Worm (Caenorhabditis elegans) whole organism, mixed stage, embryonic: Measurements from ENCODE around the gene Y39B6A.43.

Experiments used
- M03D4.4 ChIP-seq: sonication (generic microtip); optimal IDR thresholded peaks from 2 replicates; lab custom pipeline; 2017; ENCODE audit warnings: mild to moderate bottlenecking, missing genetic modification characterization, missing compliant biosample characterization
- blmp-1 ChIP-seq: fragments of 150-350 bp; optimal IDR thresholded peaks from 2 replicates; lab custom pipeline; 2014; ENCODE audit warnings: missing biosample characterization, missing genetic modification characterization
- ceh-39 ChIP-seq: fragments of 150-350 bp; optimal IDR thresholded peaks from 2 replicates; lab custom pipeline; 2014; ENCODE audit warnings: missing biosample characterization, missing genetic modification characterization
- ceh-43 ChIP-seq: fragments of 200-800 bp; sonication (Bioruptor generic); optimal IDR thresholded peaks from 2 replicates; lab custom pipeline; 2018; ENCODE audit warnings: mild to moderate bottlenecking, missing genetic modification characterization, moderate library complexity, missing compliant biosample characterization
- ceh-83 ChIP-seq: fragments of 200-800 bp; sonication (Bioruptor generic); optimal IDR thresholded peaks from 2 replicates; lab custom pipeline; 2018; ENCODE audit warnings: mild to moderate bottlenecking, missing genetic modification characterization, missing compliant biosample characterization
- ces-1 ChIP-seq: fragments of 150-350 bp; optimal IDR thresholded peaks from 2 replicates; lab custom pipeline; 2014; ENCODE audit warnings: missing biosample characterization, missing genetic modification reagents, missing genetic modification characterization
- cnd-1 ChIP-seq: fragments of 200-800 bp; sonication (Bioruptor generic); optimal IDR thresholded peaks from 2 replicates; lab custom pipeline; 2018; ENCODE audit warnings: mild to moderate bottlenecking, missing genetic modification characterization, missing compliant biosample characterization
- elt-1 ChIP-seq: sonication (generic microtip); optimal IDR thresholded peaks from 2 replicates; lab custom pipeline; 2017; ENCODE audit warnings: missing genetic modification characterization, mild to moderate bottlenecking, missing compliant biosample characterization, antibody characterized with exemption, moderate library complexity, borderline replicate concordance; ENCODE audit not compliant: insufficient read depth
- elt-3 ChIP-seq: fragments of 150-350 bp; optimal IDR thresholded peaks from 2 replicates; lab custom pipeline; 2014; ENCODE audit warnings: missing biosample characterization, missing genetic modification characterization
- flh-1 ChIP-seq: fragments of 200-800 bp; sonication (Bioruptor generic); optimal IDR thresholded peaks from 2 replicates; lab custom pipeline; 2018; ENCODE audit warnings: mild to moderate bottlenecking, missing genetic modification characterization, moderate library complexity, missing compliant biosample characterization
- ham-2 ChIP-seq: fragments of 200-800 bp; sonication (Bioruptor generic); optimal IDR thresholded peaks from 2 replicates; lab custom pipeline; 2018; ENCODE audit warnings: mild to moderate bottlenecking, missing genetic modification characterization, missing compliant biosample characterization
- hlh-1 ChIP-seq: fragments of 150-350 bp; optimal IDR thresholded peaks from 2 replicates; lab custom pipeline; 2014; ENCODE audit warnings: missing biosample characterization, missing genetic modification reagents, missing genetic modification characterization
- lin-13 ChIP-seq: fragments of 150-350 bp; optimal IDR thresholded peaks from 2 replicates; lab custom pipeline; 2014; ENCODE audit warnings: missing biosample characterization, missing genetic modification characterization
- lin-32 ChIP-seq: fragments of 200-800 bp; sonication (Bioruptor generic); optimal IDR thresholded peaks from 2 replicates; lab custom pipeline; 2018; ENCODE audit warnings: mild to moderate bottlenecking, missing genetic modification characterization, missing compliant biosample characterization
- lsy-2 ChIP-seq: fragments of 150-350 bp; optimal IDR thresholded peaks from 2 replicates; lab custom pipeline; 2014; ENCODE audit warnings: missing biosample characterization, missing genetic modification characterization
- mab-5 ChIP-seq: fragments of 150-350 bp; optimal IDR thresholded peaks from 2 replicates; lab custom pipeline; 2014; ENCODE audit warnings: missing biosample characterization, missing genetic modification characterization
- nhr-12 ChIP-seq: fragments of 150-350 bp; optimal IDR thresholded peaks from 2 replicates; lab custom pipeline; 2014; ENCODE audit warnings: missing biosample characterization, missing genetic modification characterization
- nhr-2 ChIP-seq: fragments of 150-350 bp; optimal IDR thresholded peaks from 2 replicates; lab custom pipeline; 2014; ENCODE audit warnings: missing biosample characterization, missing genetic modification characterization
- nhr-237 ChIP-seq: fragments of 150-350 bp; optimal IDR thresholded peaks from 2 replicates; lab custom pipeline; 2014; ENCODE audit warnings: missing biosample characterization, missing genetic modification characterization
- nhr-76 ChIP-seq: sonication (generic microtip); optimal IDR thresholded peaks from 2 replicates; lab custom pipeline; 2017; ENCODE audit warnings: missing biosample characterization, missing genetic modification characterization
- pha-4 ChIP-seq: fragments of 150-350 bp; optimal IDR thresholded peaks from 2 replicates; lab custom pipeline; 2018; ENCODE audit warnings: missing biosample characterization, missing genetic modification reagents, missing genetic modification characterization
- sem-2 ChIP-seq: fragments of 200-800 bp; sonication (Bioruptor generic); optimal IDR thresholded peaks from 2 replicates; lab custom pipeline; 2018; ENCODE audit warnings: mild to moderate bottlenecking, missing genetic modification characterization, missing compliant biosample characterization
- snpc-4 ChIP-seq: fragments of 150-350 bp; optimal IDR thresholded peaks from 2 replicates; lab custom pipeline; 2014; ENCODE audit warnings: missing biosample characterization, missing genetic modification characterization
- tbx-8 ChIP-seq: fragments of 200-800 bp; sonication (Bioruptor generic); optimal IDR thresholded peaks from 2 replicates; lab custom pipeline; 2018; ENCODE audit warnings: mild to moderate bottlenecking, missing genetic modification characterization, moderate library complexity, missing compliant biosample characterization
- unc-120 ChIP-seq: sonication (generic microtip); optimal IDR thresholded peaks from 2 replicates; lab custom pipeline; 2017; ENCODE audit warnings: missing genetic modification characterization, missing compliant biosample characterization; ENCODE audit not compliant: poor library complexity, severe bottlenecking
- unc-39 ChIP-seq: fragments of 150-350 bp; optimal IDR thresholded peaks from 2 replicates; lab custom pipeline; 2014; ENCODE audit warnings: missing biosample characterization, missing genetic modification characterization
- unc-62 ChIP-seq: fragments of 150-350 bp; optimal IDR thresholded peaks from 2 replicates; lab custom pipeline; 2014; ENCODE audit warnings: missing biosample characterization, missing genetic modification reagents, missing genetic modification characterization
- zip-8 ChIP-seq: fragments of 150-350 bp; optimal IDR thresholded peaks from 2 replicates; lab custom pipeline; 2014; ENCODE audit warnings: missing biosample characterization, missing genetic modification characterization
- ztf-11 ChIP-seq: fragments of 150-350 bp; optimal IDR thresholded peaks from 2 replicates; lab custom pipeline; 2014; ENCODE audit warnings: missing biosample characterization, missing genetic modification characterization

Gene Y39B6A.43

DNA sequence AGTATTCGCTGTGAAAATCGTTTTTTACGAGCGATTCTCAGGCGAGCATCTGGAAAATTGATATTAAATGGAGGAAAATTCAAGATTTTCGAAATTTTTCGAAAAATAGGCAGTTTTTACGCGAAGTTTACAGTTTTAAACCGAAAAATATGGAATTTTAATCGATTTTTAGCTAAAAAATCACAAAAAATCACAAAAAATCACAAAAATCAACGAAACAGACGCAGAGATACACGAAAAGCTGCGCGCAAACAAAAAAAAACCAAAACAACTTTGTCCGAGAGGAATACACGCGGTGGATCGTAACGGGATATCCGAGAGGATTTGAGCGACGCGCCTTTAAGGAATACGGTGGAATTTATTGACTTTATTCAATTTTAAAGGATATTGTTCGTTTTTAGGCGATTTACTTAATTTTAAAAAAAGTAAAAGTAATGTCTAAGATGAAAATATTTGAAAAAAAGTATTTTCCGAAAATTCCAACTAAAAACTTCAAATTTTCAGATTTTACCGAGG is 2.0 kb upstream of the Y39B6A.43 start, which contains the start of gene Y39B6A.42:
Y39B6A.42 (minus strand) TSS at position 51 of the 516 bp plus-strand sequence.
- TF ChIP-seq ztf-11 (tag; lab: Kevin White, UChicago) (no peak), snpc-4 (tag; lab: Kevin White, UChicago) (no peak), nhr-237 (tag; lab: Kevin White, UChicago) (no peak), blmp-1 (no peak), ceh-43 (GFP tag; lab: Kevin White, UChicago) (no peak), zip-8 (tag; lab: Kevin White, UChicago) (no peak), mab-5 (tag; lab: Kevin White, UChicago) (no peak), sem-2 (no peak), unc-62 (GFP tag; lab: Kevin White, UChicago) (no peak), ceh-83 (GFP tag; lab: Kevin White, UChicago) (no peak), elt-3 (tag; lab: Kevin White, UChicago) (no peak)

DNA sequence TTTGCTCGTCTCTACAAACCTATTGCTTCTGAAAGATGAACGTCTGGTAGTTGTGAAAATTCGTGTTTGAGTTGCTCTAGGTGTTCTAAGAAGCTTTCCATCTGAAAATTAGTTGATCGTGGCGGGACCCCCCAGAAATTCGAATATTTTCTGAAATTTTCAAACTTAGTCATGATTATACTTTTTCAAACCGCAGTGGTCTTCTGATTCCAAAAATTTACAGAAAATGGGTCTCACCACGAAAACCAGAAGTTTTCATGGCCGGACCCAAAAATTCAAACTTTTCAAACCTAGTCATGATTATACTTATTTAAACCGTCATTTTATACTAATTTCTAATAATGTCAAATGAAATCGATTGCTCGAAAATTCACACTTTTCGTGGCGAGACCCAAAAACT is 7.6 kb downstream of the Y39B6A.43 start, which contains the start of gene ztf-20:
ztf-20 (minus strand) TSS at position 101 of the 400 bp plus-strand sequence.
- TF ChIP-seq elt-1 (tag; lab: Kevin White, UChicago) (no peak), hlh-1 (tag; lab: Kevin White, UChicago) (no peak), lin-13 (tag; lab: Kevin White, UChicago) (no peak), nhr-12 (tag; lab: Kevin White, UChicago) (no peak), pha-4 (tag; lab: Kevin White, UChicago) (no peak)

DNA sequence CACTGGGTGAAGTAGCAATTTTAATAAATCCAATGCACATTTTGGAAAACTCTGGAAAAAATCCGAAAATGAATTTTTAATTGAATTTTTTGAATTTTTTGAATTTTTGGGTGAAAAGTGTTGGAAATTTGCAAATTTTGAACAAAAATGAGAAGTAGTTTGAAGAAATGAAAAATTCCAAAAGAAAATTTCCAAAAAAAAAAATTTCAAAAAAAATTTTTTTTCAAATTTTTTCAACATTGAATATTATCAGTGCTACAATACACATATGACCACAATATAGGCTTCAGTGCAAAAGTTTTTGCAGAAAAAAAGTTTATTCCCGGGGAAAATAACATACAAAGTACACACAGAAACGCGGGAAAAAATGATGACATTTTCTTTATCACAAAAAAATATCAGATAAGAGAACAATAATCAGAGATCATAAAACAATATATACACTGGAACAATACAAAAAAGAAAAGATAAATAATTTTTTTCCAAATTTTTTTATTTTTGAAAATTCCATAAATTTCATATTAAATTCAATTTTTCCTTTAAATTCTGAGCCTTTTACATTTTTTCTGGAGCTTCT is 10.3 kb downstream of the Y39B6A.43 start, which contains the start of gene hrg-10:
hrg-10 (minus strand) TSS at position 51 of the 577 bp plus-strand sequence.
- TF ChIP-seq elt-1 (tag; lab: Kevin White, UChicago) (no peak), cnd-1 (tag; lab: Kevin White, UChicago) (no peak), ztf-11 (tag; lab: Kevin White, UChicago) (no peak), ceh-83 (GFP tag; lab: Kevin White, UChicago) (no peak), pha-4 (tag; lab: Kevin White, UChicago) (no peak), ceh-39 (tag; lab: Kevin White, UChicago) (no peak), elt-3 (tag; lab: Kevin White, UChicago) (no peak), blmp-1 (no peak), nhr-76 (no peak), nhr-12 (tag; lab: Kevin White, UChicago) (no peak), lin-32 (GFP tag; lab: Kevin White, UChicago) (no peak), unc-120 (tag; lab: Kevin White, UChicago) (no peak), mab-5 (tag; lab: Kevin White, UChicago) (no peak), M03D4.4 (tag; lab: Kevin White, UChicago) (no peak), lin-13 (tag; lab: Kevin White, UChicago) (no peak)

- TF ChIP-seq cnd-1 (tag; lab: Kevin White, UChicago) (no peak), ceh-83 (GFP tag; lab: Kevin White, UChicago) (no peak), tbx-8 (no peak), ceh-43 (GFP tag; lab: Kevin White, UChicago) (no peak), hlh-1 (tag; lab: Kevin White, UChicago) (no peak), lin-13 (tag; lab: Kevin White, UChicago) (no peak), lsy-2 (no peak), flh-1 (GFP tag; lab: Kevin White, UChicago) (no peak), lin-32 (GFP tag; lab: Kevin White, UChicago) (no peak), nhr-237 (tag; lab: Kevin White, UChicago) (no peak), unc-39 (tag; lab: Kevin White, UChicago) (no peak), ces-1 (GFP tag; lab: Kevin White, UChicago) (no peak), elt-3 (tag; lab: Kevin White, UChicago) (no peak), unc-62 (GFP tag; lab: Kevin White, UChicago) (no peak), pha-4 (tag; lab: Kevin White, UChicago) (no peak), nhr-2 (tag; lab: Kevin White, UChicago) (no peak), M03D4.4 (tag; lab: Kevin White, UChicago) (no peak), nhr-76 (no peak), snpc-4 (tag; lab: Kevin White, UChicago) (no peak), ham-2 (no peak)
Measured at ce11 chrV:18940341-18940740, 27.3 kb downstream of the Y39B6A.43 start, which contains the start of gene Y80D3A.8. Y80D3A.8 (plus strand) TSS chrV:18940641.
